Worm (Caenorhabditis elegans): ENCODE measurements around the gene irld-12.

DNA sequence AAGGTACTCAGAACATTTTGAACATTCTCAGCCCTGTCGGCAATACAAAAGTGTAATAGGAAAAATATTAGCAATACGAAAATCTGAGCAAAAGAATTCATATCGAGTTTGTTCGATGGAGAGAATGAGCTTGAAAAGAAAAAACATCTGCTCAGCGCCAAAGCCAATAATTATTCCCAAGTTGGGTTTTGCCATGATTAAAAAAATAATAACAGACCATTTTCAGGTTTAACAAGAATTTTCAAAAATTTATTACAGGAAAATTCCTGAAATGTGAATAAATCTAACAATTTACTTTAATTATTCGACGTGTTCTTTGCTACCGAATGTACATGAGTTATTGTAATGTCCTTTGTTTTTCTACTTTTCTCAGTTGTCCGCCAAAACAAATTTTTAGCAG is 11.1 kb upstream of the irld-12 start, which contains the start of gene irld-38:
- TF ChIP-seq flt-1 (GFP tag; IDR thresholded peaks at IDR 0.05) (no peak), ref-1 (GFP tag; conservative IDR thresholded peaks at IDR 0.05) (no peak), ztf-29 (GFP tag; IDR thresholded peaks at IDR 0.05) (no peak), ztf-23 (GFP tag; IDR thresholded peaks at IDR 0.05) (no peak), cog-1 (tag; optimal IDR thresholded peaks at IDR 0.05) (no peak), tab-1 (GFP tag; IDR thresholded peaks at IDR 0.05) (no peak), med-1 (GFP tag; optimal IDR thresholded peaks at IDR 0.05; ENCODE audit: insufficient read depth) (no peak), klf-2 (GFP tag; conservative IDR thresholded peaks at IDR 0.05) (no peak), T22C8.4 (GFP tag; IDR thresholded peaks at IDR 0.05) (no peak)
